Worm (Caenorhabditis elegans) whole organism, L2 larva: ENCODE results near the gene ttc-36.
A peak's percentile ranks its signal among the peaks of the same experiment; 100 is the strongest.
"Not testable (repeated sequence)": the region's sequence is repeated elsewhere in the genome, so short reads cannot be mapped to it uniquely, and the experiment has no call there.

Experiments
- C34F6.9 ChIP-seq: fragments of 150-350 bp; optimal IDR thresholded peaks from 2 replicates; lab custom pipeline; 2014; ENCODE audit warnings: missing biosample characterization, missing genetic modification characterization
- F13H6.1 ChIP-seq: sonication (generic microtip); optimal IDR thresholded peaks from 2 replicates; lab custom pipeline; 2016; ENCODE audit warnings: missing genetic modification characterization, missing compliant biosample characterization
- Y55F3AM.14 ChIP-seq: fragments of 200-800 bp; sonication (Bioruptor generic); optimal IDR thresholded peaks from 2 replicates; lab custom pipeline; 2018; ENCODE audit warnings: mild to moderate bottlenecking, missing genetic modification characterization, missing compliant biosample characterization
- aly-2 ChIP-seq: fragments of 150-350 bp; optimal IDR thresholded peaks from 2 replicates; lab custom pipeline; 2014; ENCODE audit warnings: missing biosample characterization, missing genetic modification characterization
- ama-1 ChIP-seq: fragments of 150-350 bp; optimal IDR thresholded peaks from 2 replicates; lab custom pipeline; 2018; ENCODE audit warnings: inconsistent platforms
- blmp-1 ChIP-seq: sonication (generic microtip); optimal IDR thresholded peaks from 2 replicates; lab custom pipeline; 2017; ENCODE audit warnings: missing genetic modification characterization, mild to moderate bottlenecking, missing compliant biosample characterization, antibody characterized with exemption, moderate library complexity; ENCODE audit not compliant: insufficient read depth
- crh-2 ChIP-seq: sonication (generic microtip); optimal IDR thresholded peaks from 2 replicates; lab custom pipeline; 2017; ENCODE audit warnings: missing biosample characterization, missing genetic modification characterization
- dmd-4 ChIP-seq: sonication (generic microtip); optimal IDR thresholded peaks from 2 replicates; lab custom pipeline; 2017; ENCODE audit warnings: missing biosample characterization, missing genetic modification characterization
- egl-27 ChIP-seq: sonication (generic microtip); optimal IDR thresholded peaks from 3 replicates; lab custom pipeline; 2017; ENCODE audit warnings: missing biosample characterization, missing genetic modification reagents, missing genetic modification characterization
- elt-1 ChIP-seq: fragments of 150-350 bp; optimal IDR thresholded peaks from 2 replicates; lab custom pipeline; 2014; ENCODE audit warnings: missing biosample characterization, missing genetic modification characterization
- fos-1 ChIP-seq: fragments of 150-350 bp; optimal IDR thresholded peaks from 2 replicates; lab custom pipeline; 2014; ENCODE audit warnings: missing biosample characterization, missing genetic modification characterization
- gmeb-1 ChIP-seq: fragments of 150-350 bp; optimal IDR thresholded peaks from 2 replicates; lab custom pipeline; 2014; ENCODE audit warnings: missing biosample characterization, missing genetic modification characterization
- lin-11 ChIP-seq: fragments of 150-350 bp; sonication (generic microtip); optimal IDR thresholded peaks from 2 replicates; lab custom pipeline; 2014; ENCODE audit warnings: missing biosample characterization, missing genetic modification characterization, inconsistent platforms, mixed read lengths
- lin-13 ChIP-seq: fragments of 150-350 bp; optimal IDR thresholded peaks from 2 replicates; lab custom pipeline; 2014; ENCODE audit warnings: missing biosample characterization, missing genetic modification reagents, missing genetic modification characterization
- lsy-2 ChIP-seq, 2 experiments: fragments of 150-350 bp in 1 of 2; sonication (generic microtip) in 1 of 2; optimal IDR thresholded peaks; 2 replicates each; lab custom pipeline; 2014 to 2017; ENCODE audit warnings: missing biosample characterization in 2 of 2, missing genetic modification characterization in 2 of 2
- mab-5 ChIP-seq: fragments of 150-350 bp; optimal IDR thresholded peaks from 2 replicates; lab custom pipeline; 2014; ENCODE audit warnings: missing biosample characterization, missing genetic modification characterization
- mdl-1 ChIP-seq, 2 experiments: fragments of 150-350 bp in 1 of 2; sonication (generic microtip) in 1 of 2; optimal IDR thresholded peaks; 2 replicates each; lab custom pipeline; 2017; ENCODE audit warnings: missing biosample characterization in 2 of 2, missing genetic modification characterization in 2 of 2
- nhr-10 ChIP-seq: sonication (generic microtip); optimal IDR thresholded peaks from 2 replicates; lab custom pipeline; 2017; ENCODE audit warnings: missing biosample characterization, missing genetic modification characterization
- nhr-11 ChIP-seq: fragments of 150-350 bp; optimal IDR thresholded peaks from 2 replicates; lab custom pipeline; 2014; ENCODE audit warnings: missing biosample characterization, missing genetic modification characterization
- nhr-129 ChIP-seq: fragments of 150-350 bp; optimal IDR thresholded peaks from 2 replicates; lab custom pipeline; 2014; ENCODE audit warnings: missing biosample characterization, missing genetic modification characterization
- nhr-25 ChIP-seq: fragments of 150-350 bp; sonication (generic microtip); optimal IDR thresholded peaks from 3 replicates; lab custom pipeline; 2014; ENCODE audit warnings: missing biosample characterization, missing genetic modification characterization
- peb-1 ChIP-seq: fragments of 150-350 bp; optimal IDR thresholded peaks from 2 replicates; lab custom pipeline; 2014; ENCODE audit warnings: missing biosample characterization, missing genetic modification characterization
- sem-4 ChIP-seq: fragments of 150-350 bp; optimal IDR thresholded peaks from 2 replicates; lab custom pipeline; 2014; ENCODE audit warnings: missing biosample characterization, missing genetic modification reagents, missing genetic modification characterization
- sma-3 ChIP-seq: sonication (generic microtip); optimal IDR thresholded peaks from 2 replicates; lab custom pipeline; 2016; ENCODE audit warnings: missing genetic modification reagents, missing genetic modification characterization, missing compliant biosample characterization
- sma-9 ChIP-seq, 2 experiments: fragments of 150-350 bp in 1 of 2; sonication (generic microtip) in 1 of 2; optimal IDR thresholded peaks; 2 replicates each; lab custom pipeline; 2014 to 2016; ENCODE audit warnings: missing genetic modification characterization in 2 of 2, mild to moderate bottlenecking in 1 of 2, missing biosample characterization in 1 of 2, missing compliant biosample characterization in 1 of 2, missing genetic modification reagents in 1 of 2, moderate library complexity in 1 of 2
- unc-39 ChIP-seq: fragments of 150-350 bp; optimal IDR thresholded peaks from 2 replicates; lab custom pipeline; 2014; ENCODE audit warnings: missing biosample characterization, missing genetic modification characterization
- unc-55 ChIP-seq: fragments of 150-350 bp; sonication (generic microtip); optimal IDR thresholded peaks from 3 replicates; lab custom pipeline; 2014; ENCODE audit warnings: missing biosample characterization, missing genetic modification reagents, missing genetic modification characterization
- unc-62 ChIP-seq: fragments of 150-350 bp; optimal IDR thresholded peaks from 2 replicates; lab custom pipeline; 2014; ENCODE audit warnings: missing biosample characterization, missing genetic modification reagents, missing genetic modification characterization
- ztf-4 ChIP-seq: fragments of 150-350 bp; optimal IDR thresholded peaks from 2 replicates; lab custom pipeline; 2014; ENCODE audit warnings: missing biosample characterization, missing genetic modification characterization

ttc-36 gene

ce11 chrII:9992474-9992873 is 37.5 kb upstream of the ttc-36 start:
- peak; percentile 22 for TF ChIP-seq sma-9 (GFP tag; optimal IDR thresholded peaks at IDR 0.05; lab: Kevin White, UChicago)
- TF ChIP-seq sma-9 (tag; optimal IDR thresholded peaks at IDR 0.05; lab: Kevin White, UChicago), result no peak
- no peak for TF ChIP-seq ama-1 (lab: Kevin White, UChicago)
- TF ChIP-seq sem-4 (tag; lab: Kevin White, UChicago), result no peak
- no peak for TF ChIP-seq Y55F3AM.14 (GFP tag; lab: Kevin White, UChicago)
- no peak for TF ChIP-seq nhr-25 (tag; lab: Kevin White, UChicago)
- TF ChIP-seq F13H6.1, result peak; percentile 38

- no peak for TF ChIP-seq mdl-1 (tag; optimal IDR thresholded peaks at IDR 0.05; lab: Kevin White, UChicago)
- TF ChIP-seq elt-1 (tag; lab: Kevin White, UChicago), result no peak
- TF ChIP-seq lsy-2 (tag; optimal IDR thresholded peaks at IDR 0.05; lab: Kevin White, UChicago), result no peak
- no peak for TF ChIP-seq blmp-1 (tag; lab: Kevin White, UChicago)
- TF ChIP-seq sma-3 (GFP tag; lab: Kevin White, UChicago), result no peak
- TF ChIP-seq, all 48 proteins: peak for 0
Measured at ce11 chrII:9994679-9995078, 35.3 kb upstream of the ttc-36 start.

- no peak for TF ChIP-seq mab-5 (tag; lab: Kevin White, UChicago)
- TF ChIP-seq fos-1, result peak; percentile 88
- TF ChIP-seq egl-27 (tag; lab: Kevin White, UChicago), result peak; percentile 5
- peak; percentile 40 for TF ChIP-seq sma-9 (GFP tag; optimal IDR thresholded peaks at IDR 0.05; lab: Kevin White, UChicago)
- no peak for TF ChIP-seq sma-9 (tag; optimal IDR thresholded peaks at IDR 0.05; lab: Kevin White, UChicago)
- TF ChIP-seq lin-13 (GFP tag; lab: Kevin White, UChicago), result no peak
- peak; percentile 46 for TF ChIP-seq crh-2 (tag; lab: Kevin White, UChicago)
- peak; percentile 60 for TF ChIP-seq gmeb-1 (tag; lab: Kevin White, UChicago)
- peak; percentile 58 for TF ChIP-seq F13H6.1
- TF ChIP-seq, all 48 proteins: peak for 6
Measured at ce11 chrII:10001065-10001464, 28.9 kb upstream of the ttc-36 start, which contains the start of gene nlt-1. Gene nlt-1, minus strand, starts transcription at chrII:10001142.

- TF ChIP-seq peb-1 (tag; lab: Kevin White, UChicago) (no peak), nhr-10 (tag; lab: Kevin White, UChicago) (no peak)
Measured at ce11 chrII:10001546-10001945, 28.4 kb upstream of the ttc-36 start, which contains the start of gene ZK892.3. Gene ZK892.3, plus strand, starts transcription at chrII:10001846.

- TF ChIP-seq unc-55 (GFP tag; lab: Kevin White, UChicago); nhr-25 (tag; lab: Kevin White, UChicago); aly-2 (tag; lab: Kevin White, UChicago): not testable (repeated sequence)
- TF ChIP-seq, all 48 proteins: peak for 0; not testable (repeated sequence) for 48
Measured at ce11 chrII:10006266-10006665, 23.7 kb upstream of the ttc-36 start, which contains the start of gene ZK892.4. Gene ZK892.4, plus strand, starts transcription at chrII:10006566.

ce11 chrII:10007917-10008316 is 22.1 kb upstream of the ttc-36 start, which contains the start of gene ZK892.5:
Gene ZK892.5, plus strand, starts transcription at chrII:10008217.
- TF ChIP-seq lin-11, result no peak
- no peak for TF ChIP-seq lin-13 (GFP tag; lab: Kevin White, UChicago)

ce11 chrII:10008552-10008951 is 21.4 kb upstream of the ttc-36 start:
- TF ChIP-seq fos-1, result no peak
- no peak for TF ChIP-seq crh-2 (tag; lab: Kevin White, UChicago)
- TF ChIP-seq nhr-129 (tag; lab: Kevin White, UChicago), result no peak
- TF ChIP-seq unc-39 (tag; lab: Kevin White, UChicago), result no peak
- no peak for TF ChIP-seq dmd-4 (tag; lab: Kevin White, UChicago)
- no peak for TF ChIP-seq nhr-25 (tag; lab: Kevin White, UChicago)
- TF ChIP-seq gmeb-1 (tag; lab: Kevin White, UChicago), result no peak
- TF ChIP-seq lsy-2 (tag; optimal IDR thresholded peaks at IDR 0.05; lab: Kevin White, UChicago), result no peak
- no peak for TF ChIP-seq peb-1 (tag; lab: Kevin White, UChicago)
- no peak for TF ChIP-seq Y55F3AM.14 (GFP tag; lab: Kevin White, UChicago)

- TF ChIP-seq nhr-25 (tag; lab: Kevin White, UChicago), result peak; percentile 70
- TF ChIP-seq nhr-11, result no peak
- no peak for TF ChIP-seq ztf-4 (tag; lab: Kevin White, UChicago)
- TF ChIP-seq unc-62, result no peak
- TF ChIP-seq C34F6.9 (tag; lab: Kevin White, UChicago), result no peak
- TF ChIP-seq sem-4 (tag; lab: Kevin White, UChicago), result no peak
- no peak for TF ChIP-seq aly-2 (tag; lab: Kevin White, UChicago)
- no peak for TF ChIP-seq sma-3 (GFP tag; lab: Kevin White, UChicago)
Measured at ce11 chrII:10010914-10011313, 19.1 kb upstream of the ttc-36 start.
